Fruit fly (Drosophila melanogaster): Measurements from ENCODE around the gene alpha-Est2.

The alpha-Est2 gene

DNA sequence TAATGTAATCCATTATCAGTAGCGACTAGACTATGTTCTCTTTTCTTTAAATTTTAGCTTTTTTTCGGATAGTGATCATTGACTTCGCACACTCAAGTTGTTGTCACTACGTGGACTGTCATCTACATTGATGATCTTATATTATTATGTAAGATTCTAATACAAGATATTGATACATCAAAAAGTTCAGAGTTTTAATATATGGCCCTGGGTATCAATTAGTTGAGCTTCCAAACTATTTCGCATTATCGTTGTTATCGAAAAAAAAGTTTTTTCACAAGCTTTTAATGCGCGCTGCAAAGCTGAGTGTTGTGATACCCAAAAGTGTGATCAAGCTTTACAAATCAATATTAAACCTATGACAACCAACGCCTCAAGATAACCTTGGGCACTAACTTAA, 49.5 kb upstream of the alpha-Est2 start (continued):
- TF ChIP-seq row (GFP tag; IDR thresholded peaks at IDR 0.05) (peak; percentile 66), cg (GFP tag; optimal IDR thresholded peaks at IDR 0.05) (no peak), CkIIα-i1 (GFP tag; IDR thresholded peaks at IDR 0.05) (no peak), CG12942 (GFP tag; optimal IDR thresholded peaks at IDR 0.05) (no peak), Gug (GFP tag; IDR thresholded peaks at IDR 0.05) (no peak), fd102C (GFP tag; optimal IDR thresholded peaks at IDR 0.05) (no peak), ash1 (GFP tag; optimal IDR thresholded peaks at IDR 0.05) (no peak), caup (GFP tag; optimal IDR thresholded peaks at IDR 0.05; ENCODE audit: severe bottlenecking) (no peak), CG11247 (GFP tag; IDR thresholded peaks at IDR 0.05) (no peak), CG14965 (GFP tag; optimal IDR thresholded peaks at IDR 0.05; ENCODE audit: borderline replicate concordance) (no peak), CG34376 (GFP tag; optimal IDR thresholded peaks at IDR 0.05) (no peak), CG11398 (GFP tag; optimal IDR thresholded peaks at IDR 0.05) (no peak), CG6854 (GFP tag; optimal IDR thresholded peaks at IDR 0.05) (no peak), dm (GFP tag; optimal IDR thresholded peaks at IDR 0.05) (no peak), CG34422 (GFP tag; IDR thresholded peaks at IDR 0.05) (0 out of 3 replicates have a peak, but pooled peaks have one; percentile 11), CG17361 (GFP tag; IDR thresholded peaks at IDR 0.05) (peak; percentile 33; the same call in 2 of the 3 replicates), Adf1 (GFP tag; IDR thresholded peaks at IDR 0.05) (no peak), zen (tag; optimal IDR thresholded peaks at IDR 0.05) (no peak), CG3995 (GFP tag; optimal IDR thresholded peaks at IDR 0.05) (no peak), org-1 (GFP tag; optimal IDR thresholded peaks at IDR 0.05) (no peak), CG34224 (GFP tag; IDR thresholded peaks at IDR 0.05; ENCODE audit: partially characterized antibody) (no peak; the same call in 2 of the 3 replicates), trh (GFP tag; optimal IDR thresholded peaks at IDR 0.05) (no peak), dan (GFP tag; IDR thresholded peaks at IDR 0.05) (no peak), nau (GFP tag; optimal IDR thresholded peaks at IDR 0.05) (no peak), gro (GFP tag; optimal IDR thresholded peaks at IDR 0.05) (peak; percentile 67), ATbp (GFP tag; optimal IDR thresholded peaks at IDR 0.05) (no peak), CG3726 (GFP tag; IDR thresholded peaks at IDR 0.05) (no peak), CG5953 (GFP tag; IDR thresholded peaks at IDR 0.05) (peak; percentile 52; the same call in 1 of the 2 replicates), croc (GFP tag; conservative IDR thresholded peaks at IDR 0.05) (no peak), CG14710 (tag; optimal IDR thresholded peaks at IDR 0.05) (no peak), CG1647 (GFP tag; optimal IDR thresholded peaks at IDR 0.05) (no peak), trem (tag; optimal IDR thresholded peaks at IDR 0.05) (no peak), Kr (GFP tag; optimal IDR thresholded peaks at IDR 0.05) (no peak), Hand (GFP tag; optimal IDR thresholded peaks at IDR 0.05) (no peak), CG4854 (GFP tag; optimal IDR thresholded peaks at IDR 0.05) (peak; percentile 16), hth (optimal IDR thresholded peaks at IDR 0.05) (no peak), z (GFP tag; IDR thresholded peaks at IDR 0.05) (no peak), usp (GFP tag; optimal IDR thresholded peaks at IDR 0.05) (no peak), seq (GFP tag; IDR thresholded peaks at IDR 0.05) (no peak), CG17359 (tag; optimal IDR thresholded peaks at IDR 0.05) (peak; percentile 28), hb (GFP tag; IDR thresholded peaks at IDR 0.05; ENCODE audit: partially characterized antibody) (peak; percentile 71; the same call in 2 of the 3 replicates), CG10274 (GFP tag; optimal IDR thresholded peaks at IDR 0.05) (no peak), CG33213 (GFP tag; optimal IDR thresholded peaks at IDR 0.05) (no peak), Pdp1 (GFP tag; optimal IDR thresholded peaks at IDR 0.05) (peak; percentile 41 to 52), wor (GFP tag; IDR thresholded peaks at IDR 0.05) (no peak), Aef1 (GFP tag; IDR thresholded peaks at IDR 0.05) (no peak), CG10543 (GFP tag; optimal IDR thresholded peaks at IDR 0.05) (no peak), CG43689 (GFP tag; IDR thresholded peaks at IDR 0.05) (no peak), ato (GFP tag; IDR thresholded peaks at IDR 0.05; ENCODE audit: partially characterized antibody) (peak; percentile 65), CG10431 (GFP tag; optimal IDR thresholded peaks at IDR 0.05) (no peak), Oli (tag; optimal IDR thresholded peaks at IDR 0.05) (peak; percentile 33), Gsc (GFP tag; IDR thresholded peaks at IDR 0.05) (no peak)

Data from whole organism, embryonic.